Worm (Caenorhabditis elegans) whole organism, L3 larva: Measurements from ENCODE around the gene Y32F6A.5.

Experiments
- ZK546.5 ChIP-seq: sonication (generic microtip); optimal IDR thresholded peaks from 2 replicates; lab custom pipeline; 2017; ENCODE audit warnings: missing biosample characterization, missing genetic modification characterization
- aly-2 ChIP-seq: fragments of 150-350 bp; optimal IDR thresholded peaks from 2 replicates; lab custom pipeline; 2014; ENCODE audit warnings: missing biosample characterization, missing genetic modification characterization
- ama-1 ChIP-seq: fragments of 150-350 bp; optimal IDR thresholded peaks from 2 replicates; lab custom pipeline; 2018
- egl-27 ChIP-seq: sonication (generic microtip); optimal IDR thresholded peaks from 4 replicates; lab custom pipeline; 2017; ENCODE audit warnings: missing biosample characterization, missing genetic modification reagents, missing genetic modification characterization
- elt-3 ChIP-seq, 3 experiments: fragments of 150-350 bp in 1 of 3; sonication (generic microtip) in 2 of 3; optimal IDR thresholded peaks; 2 replicates in 2 of 3; 4 replicates in 1 of 3; lab custom pipeline; 2014 to 2017; ENCODE audit warnings: missing biosample characterization in 3 of 3, missing genetic modification characterization in 3 of 3
- jun-1 ChIP-seq: fragments of 150-350 bp; optimal IDR thresholded peaks from 2 replicates; lab custom pipeline; 2014; ENCODE audit warnings: missing biosample characterization, missing genetic modification reagents, missing genetic modification characterization
- nfya-1 ChIP-seq: sonication (generic microtip); optimal IDR thresholded peaks from 2 replicates; lab custom pipeline; 2017; ENCODE audit warnings: missing genetic modification characterization, mild to moderate bottlenecking, missing compliant biosample characterization, antibody characterized with exemption, moderate library complexity; ENCODE audit not compliant: insufficient read depth
- skn-1 ChIP-seq: fragments of 150-350 bp; optimal IDR thresholded peaks from 2 replicates; lab custom pipeline; 2014; ENCODE audit warnings: missing biosample characterization, missing genetic modification characterization
- tbx-2 ChIP-seq: sonication (generic microtip); optimal IDR thresholded peaks from 2 replicates; lab custom pipeline; 2016; ENCODE audit warnings: mild to moderate bottlenecking, missing genetic modification characterization, missing compliant biosample characterization
- unc-62 ChIP-seq: fragments of 150-350 bp; sonication (generic microtip); optimal IDR thresholded peaks from 4 replicates; lab custom pipeline; 2014; ENCODE audit warnings: missing biosample characterization, missing genetic modification reagents, missing genetic modification characterization

ce11 chrV:10425098-10425497, 28.3 kb downstream of the Y32F6A.5 start, which contains the start of gene col-12:
- TF ChIP-seq aly-2 (no peak), jun-1 (tag; lab: Kevin White, UChicago) (no peak), tbx-2 (no peak), egl-27 (tag; lab: Kevin White, UChicago) (no peak), elt-3 (tag; optimal IDR thresholded peaks at IDR 0.05; lab: Kevin White, UChicago) (no peak), unc-62 (GFP tag; lab: Kevin White, UChicago) (no peak), nfya-1 (tag; lab: Kevin White, UChicago) (no peak), ama-1 (no peak), ZK546.5 (tag; lab: Kevin White, UChicago) (no peak), skn-1 (no peak)
